Fruit fly (Drosophila melanogaster) whole organism, embryonic: ENCODE data around the gene Gsc.

Experiments used
- Bteb2 ChIP-seq: fragments of 200-800 bp; sonication (Bioruptor generic); optimal IDR thresholded peaks from 2 replicates; lab custom pipeline; 2016; ENCODE audit warnings: missing biosample characterization, missing genetic modification characterization
- CG11695 ChIP-seq: fragments of 200-800 bp; sonication (Bioruptor generic); IDR thresholded peaks from 3 replicates; pipeline ENCODE4 v1.3.6; 2022; ENCODE audit warnings: missing biosample characterization, missing genetic modification characterization
- CG1602 ChIP-seq: fragments of 200-800 bp; sonication (Bioruptor generic); optimal IDR thresholded peaks from 3 replicates; lab custom pipeline; 2016; ENCODE audit warnings: missing biosample characterization, missing genetic modification characterization
- CG16863 ChIP-seq: fragments of 200-800 bp; sonication (Bioruptor generic); optimal IDR thresholded peaks from 3 replicates; lab custom pipeline; 2016; ENCODE audit warnings: missing biosample characterization, missing genetic modification characterization
- CG17328 ChIP-seq: fragments of 200-800 bp; sonication (Bioruptor generic); IDR thresholded peaks from 2 replicates; pipeline ENCODE4 v1.3.6; 2022; ENCODE audit warnings: missing biosample characterization, missing genetic modification characterization
- CG18599 ChIP-seq: fragments of 200-800 bp; sonication (Bioruptor generic); optimal IDR thresholded peaks from 3 replicates; lab custom pipeline; 2017; ENCODE audit warnings: missing biosample characterization, missing genetic modification characterization, mild to moderate bottlenecking, moderate library complexity, missing genetic modification reagents
- CG18764 ChIP-seq: fragments of 200-800 bp; sonication (Bioruptor generic); optimal IDR thresholded peaks from 3 replicates; lab custom pipeline; 2016; ENCODE audit warnings: missing biosample characterization, missing genetic modification characterization
- CG2202 ChIP-seq: fragments of 200-800 bp; sonication (Bioruptor generic); optimal IDR thresholded peaks from 2 replicates; lab custom pipeline; 2018; ENCODE audit warnings: missing biosample characterization, mild to moderate bottlenecking, missing genetic modification characterization
- CG30403 ChIP-seq: fragments of 200-800 bp; sonication (Bioruptor generic); optimal IDR thresholded peaks from 3 replicates; lab custom pipeline; 2016; ENCODE audit warnings: missing biosample characterization, missing genetic modification characterization
- CG31224 ChIP-seq: fragments of 200-800 bp; sonication (Bioruptor generic); IDR thresholded peaks from 2 replicates; pipeline ENCODE4 v1.3.6; 2022; ENCODE audit warnings: missing biosample characterization, missing genetic modification characterization
- CG31365 ChIP-seq: fragments of 200-800 bp; sonication (Bioruptor generic); optimal IDR thresholded peaks from 2 replicates; lab custom pipeline; 2018; ENCODE audit warnings: missing biosample characterization, mild to moderate bottlenecking, missing genetic modification characterization
- CG33557 ChIP-seq: fragments of 200-800 bp; sonication (Bioruptor generic); optimal IDR thresholded peaks from 2 replicates; lab custom pipeline; 2019; ENCODE audit warnings: missing biosample characterization, mild to moderate bottlenecking, missing genetic modification characterization, moderate library complexity
- CG3407 ChIP-seq: fragments of 200-800 bp; sonication (Bioruptor generic); optimal IDR thresholded peaks from 2 replicates; lab custom pipeline; 2018; ENCODE audit warnings: missing biosample characterization, mild to moderate bottlenecking, missing genetic modification characterization
- CG4282 ChIP-seq: fragments of 200-800 bp; sonication (Bioruptor generic); optimal IDR thresholded peaks from 2 replicates; lab custom pipeline; 2016; ENCODE audit warnings: missing biosample characterization, missing genetic modification characterization
- CG4707 ChIP-seq: fragments of 200-800 bp; sonication (Bioruptor generic); optimal IDR thresholded peaks from 2 replicates; lab custom pipeline; 2018; ENCODE audit warnings: missing biosample characterization, mild to moderate bottlenecking, missing genetic modification characterization, moderate library complexity
- CG4730 ChIP-seq: fragments of 200-800 bp; sonication (Bioruptor generic); IDR thresholded peaks from 2 replicates; pipeline ENCODE4 v1.3.6; 2022; ENCODE audit warnings: missing biosample characterization, missing genetic modification characterization
- CG5953 ChIP-seq: fragments of 200-800 bp; sonication (Bioruptor generic); IDR thresholded peaks from 2 replicates; pipeline ENCODE4 v1.3.6; 2022; ENCODE audit warnings: missing biosample characterization, missing genetic modification characterization
- CG6791 ChIP-seq: fragments of 200-800 bp; sonication (Bioruptor generic); IDR thresholded peaks from 3 replicates; pipeline ENCODE4 v1.3.6; 2022; ENCODE audit warnings: missing biosample characterization, missing genetic modification characterization; ENCODE audit not compliant: partially characterized antibody
- CG8290 ChIP-seq, 3 experiments: fragments of 200-800 bp; sonication (Bioruptor generic); optimal IDR thresholded peaks; 2 replicates each; lab custom pipeline; 2016 to 2019; ENCODE audit warnings: missing biosample characterization in 3 of 3, missing genetic modification characterization in 3 of 3, mild to moderate bottlenecking in 2 of 3, moderate library complexity in 1 of 3
- CG8924 ChIP-seq: fragments of 200-800 bp; optimal IDR thresholded peaks from 3 replicates; lab custom pipeline; 2019; ENCODE audit warnings: missing biosample characterization, mild to moderate bottlenecking, missing genetic modification characterization, moderate library complexity
- CkIIα-i1 ChIP-seq: fragments of 200-800 bp; sonication (Bioruptor generic); IDR thresholded peaks from 2 replicates; pipeline ENCODE4 v1.3.6; 2022; ENCODE audit warnings: missing biosample characterization, missing genetic modification characterization
- CoRest ChIP-seq: fragments of 200-800 bp; sonication (Bioruptor generic); optimal IDR thresholded peaks from 3 replicates; lab custom pipeline; 2018; ENCODE audit warnings: missing biosample characterization, mild to moderate bottlenecking, missing genetic modification characterization, moderate library complexity
- Dip3 ChIP-seq: fragments of 200-800 bp; sonication (Bioruptor generic); optimal IDR thresholded peaks from 3 replicates; lab custom pipeline; 2016; ENCODE audit warnings: missing biosample characterization, missing genetic modification characterization
- Gug ChIP-seq: fragments of 200-800 bp; sonication (Bioruptor generic); IDR thresholded peaks from 4 replicates; pipeline ENCODE4 v1.3.6; 2022; ENCODE audit warnings: missing biosample characterization, missing genetic modification characterization
- HHEX ChIP-seq: fragments of 200-800 bp; sonication (Bioruptor generic); optimal IDR thresholded peaks from 3 replicates; lab custom pipeline; 2017; ENCODE audit warnings: missing biosample characterization, mild to moderate bottlenecking, missing genetic modification characterization, missing genetic modification reagents
- Hmx ChIP-seq: fragments of 200-800 bp; sonication (Bioruptor generic); optimal IDR thresholded peaks from 2 replicates; lab custom pipeline; 2016; ENCODE audit warnings: missing biosample characterization, missing genetic modification characterization
- Kr ChIP-seq: fragments of 200-800 bp; sonication (Bioruptor generic); optimal IDR thresholded peaks from 2 replicates; lab custom pipeline; 2017; ENCODE audit warnings: missing biosample characterization, mild to moderate bottlenecking, missing genetic modification characterization
- Lhr ChIP-seq: fragments of 200-800 bp; sonication (Bioruptor generic); optimal IDR thresholded peaks from 3 replicates; lab custom pipeline; 2017; ENCODE audit warnings: mild to moderate bottlenecking, missing biosample characterization, missing genetic modification reagents, missing genetic modification characterization
- Mad ChIP-seq: fragments of 200-800 bp; sonication (Bioruptor generic); optimal IDR thresholded peaks from 2 replicates; lab custom pipeline; 2016; ENCODE audit warnings: missing biosample characterization, missing genetic modification characterization
- Mes4 ChIP-seq: fragments of 200-800 bp; sonication (Bioruptor generic); optimal IDR thresholded peaks from 2 replicates; lab custom pipeline; 2016; ENCODE audit warnings: missing biosample characterization, missing genetic modification characterization
- Nf-YA ChIP-seq: fragments of 200-800 bp; sonication (Bioruptor generic); IDR thresholded peaks from 2 replicates; pipeline ENCODE4 v1.3.6; 2022; ENCODE audit warnings: missing biosample characterization, missing genetic modification characterization
- Side ChIP-seq: fragments of 200-800 bp; sonication (Bioruptor generic); optimal IDR thresholded peaks from 2 replicates; lab custom pipeline; 2016; ENCODE audit warnings: missing biosample characterization, missing genetic modification characterization
- az2 ChIP-seq: fragments of 200-800 bp; sonication (Bioruptor generic); optimal IDR thresholded peaks from 3 replicates; lab custom pipeline; 2016; ENCODE audit warnings: missing biosample characterization, missing genetic modification characterization
- bab2 ChIP-seq: fragments of 200-800 bp; sonication (Bioruptor generic); optimal IDR thresholded peaks from 2 replicates; lab custom pipeline; 2016; ENCODE audit warnings: missing biosample characterization, missing genetic modification characterization
- btn ChIP-seq: fragments of 200-800 bp; sonication (Bioruptor generic); optimal IDR thresholded peaks from 2 replicates; lab custom pipeline; 2016; ENCODE audit warnings: missing biosample characterization, missing genetic modification characterization
- cg ChIP-seq: fragments of 200-800 bp; sonication (Bioruptor generic); optimal IDR thresholded peaks from 3 replicates; lab custom pipeline; 2019; ENCODE audit warnings: missing biosample characterization, mild to moderate bottlenecking, missing genetic modification characterization, moderate library complexity
- dmrt99B ChIP-seq: fragments of 200-800 bp; sonication (Bioruptor generic); optimal IDR thresholded peaks from 2 replicates; lab custom pipeline; 2018; ENCODE audit warnings: missing biosample characterization, mild to moderate bottlenecking, missing genetic modification characterization, moderate library complexity
- eve ChIP-seq, 2 experiments: fragments of >200 bp; optimal IDR thresholded peaks; 2 replicates each; lab custom pipeline; 2017; ENCODE audit warnings: missing biosample characterization in 2 of 2, missing genetic modification characterization in 2 of 2
- fd96Cb ChIP-seq: fragments of 200-800 bp; sonication (Bioruptor generic); optimal IDR thresholded peaks from 2 replicates; lab custom pipeline; 2018; ENCODE audit warnings: missing biosample characterization, mild to moderate bottlenecking, missing genetic modification characterization, moderate library complexity
- knrl ChIP-seq: fragments of 200-800 bp; sonication (Bioruptor generic); IDR thresholded peaks from 3 replicates; pipeline ENCODE4 v1.3.6; 2022; ENCODE audit warnings: missing biosample characterization, missing genetic modification characterization; ENCODE audit not compliant: partially characterized antibody
- lab ChIP-seq: fragments of 200-800 bp; sonication (Bioruptor generic); optimal IDR thresholded peaks from 3 replicates; lab custom pipeline; 2017; ENCODE audit warnings: missing biosample characterization, missing genetic modification characterization, mild to moderate bottlenecking, moderate library complexity, missing genetic modification reagents
- mam ChIP-seq: fragments of 200-800 bp; sonication (Bioruptor generic); optimal IDR thresholded peaks from 3 replicates; lab custom pipeline; 2016; ENCODE audit warnings: missing biosample characterization, missing genetic modification characterization
- peb ChIP-seq: fragments of 200-800 bp; sonication (Bioruptor generic); IDR thresholded peaks from 2 replicates; pipeline ENCODE4 v1.3.6; 2022; ENCODE audit warnings: missing biosample characterization, missing genetic modification characterization
- pho ChIP-seq: fragments of 200-800 bp; sonication (Bioruptor generic); optimal IDR thresholded peaks from 2 replicates; lab custom pipeline; 2016; ENCODE audit warnings: missing biosample characterization, missing genetic modification characterization
- row ChIP-seq: fragments of 200-800 bp; sonication (Bioruptor generic); IDR thresholded peaks from 3 replicates; pipeline ENCODE4 v1.3.6; 2022; ENCODE audit warnings: missing biosample characterization, missing genetic modification characterization
- salm ChIP-seq: fragments of 200-800 bp; sonication (Bioruptor generic); optimal IDR thresholded peaks from 2 replicates; lab custom pipeline; 2018; ENCODE audit warnings: missing biosample characterization, mild to moderate bottlenecking, missing genetic modification characterization
- tap ChIP-seq: fragments of 200-800 bp; optimal IDR thresholded peaks from 3 replicates; lab custom pipeline; 2019; ENCODE audit warnings: missing biosample characterization, mild to moderate bottlenecking, missing genetic modification characterization, moderate library complexity
- twi ChIP-seq: fragments of 200-800 bp; optimal IDR thresholded peaks from 2 replicates; lab custom pipeline; 2019; ENCODE audit warnings: missing biosample characterization, mild to moderate bottlenecking, missing genetic modification characterization, moderate library complexity
- vnd ChIP-seq: fragments of 200-800 bp; sonication (Bioruptor generic); IDR thresholded peaks from 3 replicates; pipeline ENCODE4 v1.3.6; 2022; ENCODE audit warnings: missing biosample characterization, missing genetic modification characterization; ENCODE audit not compliant: partially characterized antibody
- zf30C ChIP-seq: fragments of 200-800 bp; sonication (Bioruptor generic); optimal IDR thresholded peaks from 3 replicates; lab custom pipeline; 2018; ENCODE audit warnings: missing biosample characterization, mild to moderate bottlenecking, missing genetic modification characterization

The Gsc gene

dm6 chr2L:540572-541210 lies 53.8 kb downstream of the Gsc start (continued):
- TF ChIP-seq lab (GFP tag; lab: Kevin White, UChicago) (peak; percentile 42), Gug (GFP tag; lab: Robert Waterston, UW) (0 out of 4 replicates have a peak, but pooled peaks have one; percentile 7), CG2202 (tag; lab: Kevin White, UChicago) (no peak), az2 (no peak), CG18764 (no peak), CG11695 (no peak), zf30C (GFP tag; lab: Kevin White, UChicago) (peak; percentile 56), CG33557 (GFP tag; lab: Kevin White, UChicago) (peak; percentile 62), CG16863 (GFP tag; lab: Kevin White, UChicago) (no peak), HHEX (no peak), CG6791 (peak; percentile 71), CG4282 (no peak), knrl (GFP tag; lab: Robert Waterston, UW) (peak; percentile 55; the same call in 2 of the 3 replicates), CG18599 (GFP tag; lab: Kevin White, UChicago) (no peak), CG31365 (tag; lab: Kevin White, UChicago) (no peak), CG4707 (GFP tag; lab: Kevin White, UChicago) (no peak), Nf-YA (GFP tag; lab: Robert Waterston, UW) (no peak), CG4730 (GFP tag; lab: Robert Waterston, UW) (no peak), Mad (no peak), CG1602 (GFP tag; lab: Kevin White, UChicago) (no peak), CG31224 (GFP tag; lab: Robert Waterston, UW) (peak; percentile 100), Lhr (GFP tag; lab: Kevin White, UChicago) (peak; percentile 100), btn (no peak), row (GFP tag; lab: Robert Waterston, UW) (no peak), CkIIα-i1 (GFP tag; lab: Robert Waterston, UW) (no peak), twi (tag; lab: Kevin White, UChicago) (peak; percentile 8), CG5953 (GFP tag; lab: Robert Waterston, UW) (no peak), dmrt99B (tag; lab: Kevin White, UChicago) (no peak), salm (tag; lab: Kevin White, UChicago) (peak; percentile 46), Mes4 (GFP tag; lab: Kevin White, UChicago) (peak; percentile 21), mam (GFP tag; lab: Kevin White, UChicago) (no peak), Hmx (no peak), CG8290 (GFP tag; optimal IDR thresholded peaks at IDR 0.05; lab: Kevin White, UChicago) (peak; percentile 92), CG8290 (tag; optimal IDR thresholded peaks at IDR 0.05; lab: Kevin White, UChicago) (peak; percentile 76 to 92), Dip3 (GFP tag; lab: Kevin White, UChicago) (no peak), CG8924 (tag; lab: Kevin White, UChicago) (peak; percentile 52), bab2 (peak; percentile 19), CG30403 (GFP tag; lab: Kevin White, UChicago) (no peak), CoRest (tag; lab: Kevin White, UChicago) (peak; percentile 79), CG3407 (GFP tag; lab: Kevin White, UChicago) (no peak), Kr (GFP tag; lab: Kevin White, UChicago) (no peak), peb (GFP tag; lab: Robert Waterston, UW) (no peak), cg (peak; percentile 21), CG17328 (GFP tag; lab: Robert Waterston, UW) (no peak), eve (GFP tag; optimal IDR thresholded peaks at IDR 0.05; lab: Kevin White, UChicago) (no peak), fd96Cb (tag; lab: Kevin White, UChicago) (no peak), Bteb2 (GFP tag; lab: Kevin White, UChicago) (no peak), vnd (GFP tag; lab: Robert Waterston, UW) (peak; percentile 51; the same call in 2 of the 3 replicates), tap (tag; lab: Kevin White, UChicago) (peak; percentile 23), pho (GFP tag; lab: Kevin White, UChicago) (peak; percentile 54), Side (GFP tag; lab: Kevin White, UChicago) (no peak)
